Fruit fly (Drosophila melanogaster) whole organism, prepupa: ENCODE results near the gene CG10116.

ENCODE experiments used
- Blimp-1 ChIP-seq: fragments of 200-800 bp; sonication (Bioruptor generic); optimal IDR thresholded peaks from 3 replicates; lab custom pipeline; 2017; ENCODE audit warnings: missing biosample characterization, missing genetic modification characterization, mild to moderate bottlenecking, moderate library complexity, missing genetic modification reagents
- CG11294 ChIP-seq: fragments of 200-800 bp; sonication (Bioruptor generic); IDR thresholded peaks from 2 replicates; pipeline ENCODE4 v1.3.6; 2022; ENCODE audit warnings: missing biosample characterization, missing genetic modification characterization
- CG16779 ChIP-seq: fragments of 200-800 bp; sonication (Bioruptor generic); optimal IDR thresholded peaks from 3 replicates; lab custom pipeline; 2017; ENCODE audit warnings: missing biosample characterization, mild to moderate bottlenecking, missing genetic modification characterization
- CG3032 ChIP-seq: fragments of 200-800 bp; optimal IDR thresholded peaks from 2 replicates; lab custom pipeline; 2019; ENCODE audit warnings: missing biosample characterization, mild to moderate bottlenecking, missing genetic modification characterization, moderate library complexity
- Lpt ChIP-seq: fragments of 200-800 bp; sonication (Bioruptor generic); optimal IDR thresholded peaks from 3 replicates; lab custom pipeline; 2016; ENCODE audit warnings: missing biosample characterization, missing genetic modification characterization
- cyc ChIP-seq: fragments of 200-800 bp; sonication (Bioruptor generic); optimal IDR thresholded peaks from 3 replicates; lab custom pipeline; 2016; ENCODE audit warnings: missing biosample characterization, missing genetic modification characterization
- eg ChIP-seq: fragments of 200-800 bp; sonication (Bioruptor generic); IDR thresholded peaks from 3 replicates; pipeline ENCODE4 v1.3.6; 2022; ENCODE audit warnings: missing biosample characterization, missing genetic modification characterization
- fkh ChIP-seq: fragments of 200-800 bp; sonication (Bioruptor generic); optimal IDR thresholded peaks from 3 replicates; lab custom pipeline; 2017; ENCODE audit warnings: missing biosample characterization, mild to moderate bottlenecking, missing genetic modification characterization, moderate library complexity
- pdm3 ChIP-seq: fragments of 200-800 bp; sonication (Bioruptor generic); optimal IDR thresholded peaks from 3 replicates; lab custom pipeline; 2016; ENCODE audit warnings: missing biosample characterization, missing genetic modification characterization
- svp ChIP-seq: fragments of 200-800 bp; sonication (Bioruptor generic); peaks from one replicate; lab custom pipeline; 2016; ENCODE audit warnings: missing biosample characterization, missing genetic modification characterization

DNA sequence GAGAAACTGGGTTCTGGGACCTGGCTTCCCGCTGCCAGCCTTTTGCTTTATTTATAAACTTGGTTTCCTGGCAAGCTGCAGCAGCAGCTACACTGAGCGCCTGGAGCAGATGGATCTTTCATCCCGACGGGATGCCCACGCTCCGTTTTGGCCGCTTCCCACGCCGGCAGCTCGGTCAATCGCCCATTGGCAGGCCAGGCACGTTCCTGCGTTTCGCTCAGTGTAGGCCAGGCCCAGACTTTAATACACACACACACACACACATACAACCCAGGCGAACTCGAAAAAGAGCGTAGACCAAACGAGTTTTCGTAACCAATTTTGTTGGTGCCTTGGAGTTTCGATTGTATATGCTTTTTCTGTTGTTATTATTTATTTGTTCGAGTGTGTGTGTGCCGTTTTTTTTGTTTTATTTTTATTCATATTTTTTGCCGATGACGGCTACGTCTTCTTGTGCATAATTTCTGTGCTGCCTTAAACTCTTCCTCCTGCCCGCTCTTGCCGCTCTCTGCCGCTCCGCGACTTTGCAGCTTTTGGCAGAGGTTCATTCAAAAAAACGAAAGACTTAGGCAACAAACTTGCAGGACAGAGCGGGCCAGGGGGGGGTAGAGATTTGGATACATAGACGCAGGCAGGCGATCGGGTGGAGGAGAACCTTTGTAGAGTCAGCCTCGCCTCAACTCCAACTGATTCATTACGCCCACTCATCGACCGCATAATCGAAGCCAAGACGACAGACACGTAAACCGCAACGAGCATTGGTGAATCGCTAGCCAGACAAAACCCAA is 43.1 kb upstream of the CG10116 start:
- peak; percentile 85 for TF ChIP-seq CG3032 (tag; lab: Kevin White, UChicago)
- TF ChIP-seq CG11294 (GFP tag; lab: Robert Waterston, UW), result peak; percentile 59; the same call in 1 of the 2 replicates
- TF ChIP-seq svp, result no peak
- no peak for TF ChIP-seq fkh (GFP tag; lab: Kevin White, UChicago)
- peak; percentile 87 for TF ChIP-seq cyc (GFP tag; lab: Kevin White, UChicago)
- TF ChIP-seq Lpt (GFP tag; lab: Kevin White, UChicago), result peak; percentile 88
- TF ChIP-seq Blimp-1 (GFP tag; lab: Kevin White, UChicago), result no peak
- TF ChIP-seq eg (GFP tag; lab: Robert Waterston, UW), result peak; percentile 77
- peak; percentile 82 for TF ChIP-seq CG16779 (tag; lab: Kevin White, UChicago)
- TF ChIP-seq pdm3 (GFP tag; lab: Kevin White, UChicago), result no peak
